Worm (Caenorhabditis elegans) whole organism, young adult: ENCODE data around the gene hpo-8.

Source experiments
- akir-1 ChIP-seq: fragments of 200-800 bp; sonication (Bioruptor generic); optimal IDR thresholded peaks from 2 replicates; lab custom pipeline; 2018; ENCODE audit warnings: mild to moderate bottlenecking, missing genetic modification characterization, moderate library complexity, missing compliant biosample characterization
- snpc-4 ChIP-seq, 5 experiments: fragments of 150-350 bp in 1 of 5; sonication (generic microtip) in 4 of 5; optimal IDR thresholded peaks; 2 replicates each; lab custom pipeline; 2014 to 2018; ENCODE audit warnings: missing genetic modification characterization in 5 of 5, missing biosample characterization in 3 of 5, antibody characterized with exemption in 2 of 5, mild to moderate bottlenecking in 2 of 5, missing compliant biosample characterization in 2 of 5, missing genotype in 2 of 5, moderate library complexity in 2 of 5, missing genetic modification reagents in 1 of 5

- TF ChIP-seq akir-1 (GFP tag; lab: Kevin White, UChicago) (no peak), snpc-4 (GFP tag; optimal IDR thresholded peaks at IDR 0.05; lab: Kevin White, UChicago) (no peak), snpc-4 (tag; optimal IDR thresholded peaks at IDR 0.05; lab: Kevin White, UChicago) (no peak)
Measured at ce11 chrV:6842437-6842836, 3.3 kb downstream of the hpo-8 start, which contains the start of gene T15B7.1.
